Worm (Caenorhabditis elegans) whole organism, L4 larva: Measurements from ENCODE around the gene acl-5.

Experiments
- ceh-28 ChIP-seq: fragments of 150-350 bp; optimal IDR thresholded peaks from 2 replicates; lab custom pipeline; 2014; ENCODE audit warnings: missing biosample characterization, missing genetic modification reagents, missing genetic modification characterization
- ces-1 ChIP-seq: fragments of 150-350 bp; sonication (generic microtip); optimal IDR thresholded peaks from 4 replicates; lab custom pipeline; 2014; ENCODE audit warnings: missing biosample characterization, missing genetic modification reagents, missing genetic modification characterization
- daf-16 ChIP-seq, 3 experiments: sonication (generic microtip); optimal IDR thresholded peaks; 2 replicates each; lab custom pipeline; 2016 to 2017; ENCODE audit warnings: missing genetic modification characterization in 3 of 3, missing genetic modification reagents in 3 of 3, mild to moderate bottlenecking in 2 of 3, missing compliant biosample characterization in 2 of 3, missing biosample characterization in 1 of 3, moderate library complexity in 1 of 3
- egl-43 ChIP-seq: fragments of 200-800 bp; sonication (Bioruptor generic); IDR thresholded peaks from 2 replicates; pipeline ENCODE4 v1.3.6; 2022; ENCODE audit warnings: missing genetic modification reagents, missing genetic modification characterization, missing compliant biosample characterization
- lir-3 ChIP-seq: sonication (generic microtip); optimal IDR thresholded peaks from 2 replicates; lab custom pipeline; 2016; ENCODE audit warnings: mild to moderate bottlenecking, missing genetic modification characterization, missing compliant biosample characterization
- mep-1 ChIP-seq: fragments of 150-350 bp; sonication (generic microtip); optimal IDR thresholded peaks from 3 replicates; lab custom pipeline; 2014; ENCODE audit warnings: missing biosample characterization, missing genetic modification characterization
- nhr-76 ChIP-seq: fragments of 150-350 bp; optimal IDR thresholded peaks from 2 replicates; lab custom pipeline; 2014; ENCODE audit warnings: missing biosample characterization, missing genetic modification characterization

- TF ChIP-seq daf-16 (GFP tag; optimal IDR thresholded peaks at IDR 0.05; lab: Kevin White, UChicago), result no peak
- TF ChIP-seq daf-16 (tag; optimal IDR thresholded peaks at IDR 0.05; lab: Kevin White, UChicago), result peak; percentile 17
- TF ChIP-seq lir-3, result no peak
- peak; percentile 38 for TF ChIP-seq mep-1 (tag; lab: Kevin White, UChicago)
- no peak for TF ChIP-seq egl-43
- no peak for TF ChIP-seq nhr-76 (tag; lab: Kevin White, UChicago)
- no peak for TF ChIP-seq ces-1
- TF ChIP-seq ceh-28 (tag; lab: Kevin White, UChicago), result no peak
Measured at ce11 chrX:10332035-10332614, 4.9 kb upstream of the acl-5 start.
